Fruit fly (Drosophila melanogaster) whole organism, embryonic: Measurements from ENCODE around the gene Mlc2.
A peak's percentile ranks its signal among the peaks of the same experiment; 100 is the strongest.

Source experiments
- CG10321 ChIP-seq: fragments of 200-800 bp; sonication (Bioruptor generic); IDR thresholded peaks from 2 replicates; pipeline ENCODE4 v1.3.6; 2022; ENCODE audit warnings: missing biosample characterization, missing genetic modification characterization
- CG10565 ChIP-seq: fragments of 200-800 bp; sonication (Bioruptor generic); optimal IDR thresholded peaks from 3 replicates; lab custom pipeline; 2016; ENCODE audit warnings: missing biosample characterization, mild to moderate bottlenecking, missing genetic modification characterization
- CG11093 ChIP-seq: fragments of 200-800 bp; sonication (Bioruptor generic); IDR thresholded peaks from 3 replicates; pipeline ENCODE4 v1.3.6; 2022; ENCODE audit warnings: missing biosample characterization, missing genetic modification characterization
- CG13287 ChIP-seq: fragments of 200-800 bp; sonication (Bioruptor generic); IDR thresholded peaks from 2 replicates; pipeline ENCODE4 v1.3.6; 2022; ENCODE audit warnings: missing biosample characterization, missing genetic modification characterization; ENCODE audit not compliant: partially characterized antibody
- CG13296 ChIP-seq: fragments of 200-800 bp; sonication (Bioruptor generic); optimal IDR thresholded peaks from 3 replicates; lab custom pipeline; 2018; ENCODE audit warnings: missing biosample characterization, mild to moderate bottlenecking, missing genetic modification characterization
- CG13894 ChIP-seq: fragments of 200-800 bp; sonication (Bioruptor generic); optimal IDR thresholded peaks from 3 replicates; lab custom pipeline; 2018; ENCODE audit warnings: missing biosample characterization, mild to moderate bottlenecking, missing genetic modification characterization, moderate library complexity
- CG15479 ChIP-seq: fragments of 200-800 bp; sonication (Bioruptor generic); optimal IDR thresholded peaks from 3 replicates; lab custom pipeline; 2019; ENCODE audit warnings: missing biosample characterization, mild to moderate bottlenecking, missing genetic modification characterization, moderate library complexity
- CG2199 ChIP-seq: fragments of 200-800 bp; sonication (Bioruptor generic); IDR thresholded peaks from 3 replicates; pipeline ENCODE4 v1.3.6; 2022; ENCODE audit warnings: missing biosample characterization, missing genetic modification characterization
- CG2875 ChIP-seq: fragments of 200-800 bp; sonication (Bioruptor generic); optimal IDR thresholded peaks from 2 replicates; lab custom pipeline; 2017; ENCODE audit warnings: missing biosample characterization, mild to moderate bottlenecking, missing genetic modification characterization, missing genetic modification reagents
- CG2889 ChIP-seq: fragments of 200-800 bp; sonication (Bioruptor generic); IDR thresholded peaks from 3 replicates; pipeline ENCODE4 v1.3.6; 2022; ENCODE audit warnings: missing biosample characterization, missing genetic modification characterization
- CG31441 ChIP-seq: fragments of 200-800 bp; sonication (Bioruptor generic); IDR thresholded peaks from 2 replicates; pipeline ENCODE4 v1.3.6; 2022; ENCODE audit warnings: missing biosample characterization, missing genetic modification characterization
- CG33557 ChIP-seq: fragments of 200-800 bp; sonication (Bioruptor generic); optimal IDR thresholded peaks from 2 replicates; lab custom pipeline; 2019; ENCODE audit warnings: missing biosample characterization, mild to moderate bottlenecking, missing genetic modification characterization, moderate library complexity
- CG4854 ChIP-seq: fragments of 200-800 bp; sonication (Bioruptor generic); optimal IDR thresholded peaks from 2 replicates; lab custom pipeline; 2016; ENCODE audit warnings: missing biosample characterization, missing genetic modification characterization, inconsistent platforms
- CG5245 ChIP-seq: fragments of 200-800 bp; sonication (Bioruptor generic); optimal IDR thresholded peaks from 3 replicates; lab custom pipeline; 2016; ENCODE audit warnings: missing biosample characterization, missing genetic modification characterization
- CG5953 ChIP-seq: fragments of 200-800 bp; sonication (Bioruptor generic); IDR thresholded peaks from 2 replicates; pipeline ENCODE4 v1.3.6; 2022; ENCODE audit warnings: missing biosample characterization, missing genetic modification characterization
- CG7556 ChIP-seq: fragments of 200-800 bp; sonication (Bioruptor generic); optimal IDR thresholded peaks from 2 replicates; lab custom pipeline; 2017; ENCODE audit warnings: missing biosample characterization, mild to moderate bottlenecking, missing genetic modification characterization
- CG7963 ChIP-seq: fragments of 200-800 bp; sonication (Bioruptor generic); IDR thresholded peaks from 3 replicates; pipeline ENCODE4 v1.3.6; 2022; ENCODE audit warnings: missing biosample characterization, missing genetic modification characterization; ENCODE audit not compliant: partially characterized antibody
- CG8478 ChIP-seq: fragments of >200 bp; optimal IDR thresholded peaks from 2 replicates; lab custom pipeline; 2018
- CG8765 ChIP-seq: fragments of 200-800 bp; sonication (Bioruptor generic); IDR thresholded peaks from 2 replicates; pipeline ENCODE4 v1.3.6; 2022; ENCODE audit warnings: missing biosample characterization, missing genetic modification characterization
- Chrac-16 ChIP-seq: fragments of 200-800 bp; sonication (Bioruptor generic); optimal IDR thresholded peaks from 3 replicates; lab custom pipeline; 2016; ENCODE audit warnings: missing biosample characterization, missing genetic modification characterization
- CkIIα-i1 ChIP-seq: fragments of 200-800 bp; sonication (Bioruptor generic); IDR thresholded peaks from 2 replicates; pipeline ENCODE4 v1.3.6; 2022; ENCODE audit warnings: missing biosample characterization, missing genetic modification characterization
- Drgx ChIP-seq: fragments of 200-800 bp; sonication (Bioruptor generic); IDR thresholded peaks from 2 replicates; pipeline ENCODE4 v1.3.6; 2022; ENCODE audit warnings: missing biosample characterization, missing genetic modification characterization
- Hr3 ChIP-seq: fragments of 200-800 bp; sonication (Bioruptor generic); optimal IDR thresholded peaks from 3 replicates; lab custom pipeline; 2016; ENCODE audit warnings: missing biosample characterization, missing genetic modification characterization
- Hr78 ChIP-seq, 2 experiments: fragments of 200-800 bp in 1 of 2; fragments of >200 bp in 1 of 2; sonication (Bioruptor generic) in 1 of 2; optimal IDR thresholded peaks; 2 replicates each; lab custom pipeline; 2017 to 2019; ENCODE audit warnings: missing biosample characterization in 2 of 2, missing genetic modification characterization in 2 of 2, mild to moderate bottlenecking in 1 of 2, moderate library complexity in 1 of 2
- Med ChIP-seq: fragments of 200-800 bp; sonication (Bioruptor generic); peaks from one replicate; lab custom pipeline; 2016; ENCODE audit warnings: missing biosample characterization, missing genetic modification characterization, mild to moderate bottlenecking, inconsistent platforms, moderate library complexity
- Mrtf ChIP-seq: fragments of 200-800 bp; sonication (Bioruptor generic); IDR thresholded peaks from 3 replicates; pipeline ENCODE4 v1.3.6; 2022; ENCODE audit warnings: missing biosample characterization, missing genetic modification characterization
- Myb ChIP-seq: fragments of 200-800 bp; sonication (Bioruptor generic); optimal IDR thresholded peaks from 2 replicates; lab custom pipeline; 2016; ENCODE audit warnings: missing biosample characterization, missing genetic modification characterization
- Side ChIP-seq: fragments of 200-800 bp; sonication (Bioruptor generic); optimal IDR thresholded peaks from 2 replicates; lab custom pipeline; 2016; ENCODE audit warnings: missing biosample characterization, missing genetic modification characterization
- Xrp1 ChIP-seq: fragments of 200-800 bp; sonication (Bioruptor generic); IDR thresholded peaks from 2 replicates; pipeline ENCODE4 v1.3.6; 2022; ENCODE audit warnings: missing biosample characterization, missing genetic modification characterization
- abd-A ChIP-seq: fragments of 200-800 bp; sonication (Bioruptor generic); optimal IDR thresholded peaks from 3 replicates; lab custom pipeline; 2019; ENCODE audit warnings: missing biosample characterization, mild to moderate bottlenecking, missing genetic modification characterization, moderate library complexity
- crol ChIP-seq: fragments of 200-800 bp; sonication (Bioruptor generic); IDR thresholded peaks from 2 replicates; pipeline ENCODE4 v1.3.6; 2022; ENCODE audit warnings: missing biosample characterization, missing genetic modification characterization
- dan ChIP-seq: fragments of 200-800 bp; sonication (Bioruptor generic); IDR thresholded peaks from 2 replicates; pipeline ENCODE4 v1.3.6; 2022; ENCODE audit warnings: missing biosample characterization, missing genetic modification characterization
- dmrt99B ChIP-seq: fragments of 200-800 bp; sonication (Bioruptor generic); optimal IDR thresholded peaks from 2 replicates; lab custom pipeline; 2018; ENCODE audit warnings: missing biosample characterization, mild to moderate bottlenecking, missing genetic modification characterization, moderate library complexity
- dysf ChIP-seq: fragments of 200-800 bp; sonication (Bioruptor generic); IDR thresholded peaks from 3 replicates; pipeline ENCODE4 v1.3.6; 2022; ENCODE audit warnings: missing biosample characterization, missing genetic modification characterization
- emc ChIP-seq: fragments of 200-800 bp; sonication (Bioruptor generic); optimal IDR thresholded peaks from 2 replicates; lab custom pipeline; 2016; ENCODE audit warnings: missing biosample characterization, missing genetic modification characterization
- ewg ChIP-seq: fragments of 200-800 bp; sonication (Bioruptor generic); optimal IDR thresholded peaks from 3 replicates; lab custom pipeline; 2017; ENCODE audit warnings: mild to moderate bottlenecking, missing biosample characterization, missing genetic modification reagents, missing genetic modification characterization
- hbn ChIP-seq: fragments of 200-800 bp; sonication (Bioruptor generic); IDR thresholded peaks from 2 replicates; pipeline ENCODE4 v1.3.6; 2022; ENCODE audit warnings: missing biosample characterization, missing genetic modification characterization; ENCODE audit not compliant: partially characterized antibody
- ind ChIP-seq: fragments of 200-800 bp; sonication (Bioruptor generic); optimal IDR thresholded peaks from 3 replicates; lab custom pipeline; 2016; ENCODE audit warnings: missing biosample characterization, missing genetic modification characterization
- pan ChIP-seq, 4 experiments: fragments of >200 bp in 3 of 4; fragments of 200-800 bp in 1 of 4; sonication (Bioruptor generic) in 1 of 4; optimal IDR thresholded peaks in 3 of 4; IDR thresholded peaks in 1 of 4; 2 replicates each; pipeline versions ENCODE4 v1.3.6 to Lab custom; 2017 to 2022; ENCODE audit warnings: missing biosample characterization in 2 of 4, missing genetic modification characterization in 2 of 4, mixed read lengths in 1 of 4
- peb ChIP-seq: fragments of 200-800 bp; sonication (Bioruptor generic); IDR thresholded peaks from 2 replicates; pipeline ENCODE4 v1.3.6; 2022; ENCODE audit warnings: missing biosample characterization, missing genetic modification characterization
- pfk ChIP-seq: fragments of 200-800 bp; sonication (Bioruptor generic); optimal IDR thresholded peaks from 2 replicates; lab custom pipeline; 2018; ENCODE audit warnings: missing biosample characterization, mild to moderate bottlenecking, missing genetic modification characterization, moderate library complexity
- tgo ChIP-seq: fragments of 200-800 bp; sonication (Bioruptor generic); IDR thresholded peaks from 3 replicates; pipeline ENCODE4 v1.3.6; 2022; ENCODE audit warnings: missing biosample characterization, missing genetic modification characterization
- tio ChIP-seq: fragments of 200-800 bp; sonication (Bioruptor generic); optimal IDR thresholded peaks from 2 replicates; lab custom pipeline; 2017; ENCODE audit warnings: missing biosample characterization, missing genetic modification characterization, inconsistent platforms
- z ChIP-seq: fragments of 200-800 bp; sonication (Bioruptor generic); IDR thresholded peaks from 3 replicates; pipeline ENCODE4 v1.3.6; 2022; ENCODE audit warnings: missing biosample characterization, missing genetic modification characterization
- zen2 ChIP-seq: fragments of 200-800 bp; sonication (Bioruptor generic); IDR thresholded peaks from 3 replicates; pipeline ENCODE4 v1.3.6; 2022; ENCODE audit warnings: missing biosample characterization, missing genetic modification characterization; ENCODE audit not compliant: partially characterized antibody

Gene Mlc2

DNA sequence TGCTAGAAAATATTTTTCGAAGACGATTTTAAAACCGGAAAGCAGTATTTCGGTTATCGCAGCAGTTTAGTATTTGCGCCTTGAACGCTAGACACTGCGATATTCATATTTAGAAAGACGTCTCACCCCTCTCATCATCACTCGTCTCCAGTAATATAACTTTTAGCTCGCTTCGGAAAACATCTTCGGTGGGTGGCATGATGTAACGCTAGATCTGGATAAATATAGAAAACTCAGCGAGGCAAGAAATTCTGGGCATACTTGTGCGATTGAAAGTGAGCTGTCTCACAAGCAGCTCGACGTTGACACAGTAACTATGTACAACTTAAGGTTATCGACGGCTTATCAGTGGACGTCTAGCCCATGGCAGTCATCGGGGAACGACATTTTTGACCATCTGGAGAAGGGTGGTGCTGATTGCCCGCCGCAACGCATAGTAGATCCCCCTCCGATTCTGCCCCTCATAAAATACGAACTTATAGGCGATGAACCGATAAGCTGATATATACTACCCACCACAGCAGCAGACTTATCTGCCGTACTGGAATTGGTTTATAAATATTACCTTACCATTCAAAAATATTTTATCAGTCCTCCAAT is 29.8 kb upstream of the Mlc2 start (continued):
- no peak for TF ChIP-seq abd-A (tag; lab: Kevin White, UChicago)
- TF ChIP-seq dmrt99B (tag; lab: Kevin White, UChicago) = no peak
- no peak for TF ChIP-seq pan (optimal IDR thresholded peaks at IDR 0.05; lab: Kevin White, UChicago)
- TF ChIP-seq pan (GFP tag; optimal IDR thresholded peaks at IDR 0.05 in 1 of 2, IDR thresholded peaks at IDR 0.05 in 1 of 2) = peak in 1 of 2 experiments; percentile 19
- peak; percentile 79 for TF ChIP-seq Med (GFP tag; lab: Kevin White, UChicago)
- TF ChIP-seq CG4854 (GFP tag; lab: Kevin White, UChicago) = no peak
- peak; percentile 45; the same call in 1 of the 2 replicates for TF ChIP-seq crol (GFP tag; lab: Robert Waterston, UW)

DNA sequence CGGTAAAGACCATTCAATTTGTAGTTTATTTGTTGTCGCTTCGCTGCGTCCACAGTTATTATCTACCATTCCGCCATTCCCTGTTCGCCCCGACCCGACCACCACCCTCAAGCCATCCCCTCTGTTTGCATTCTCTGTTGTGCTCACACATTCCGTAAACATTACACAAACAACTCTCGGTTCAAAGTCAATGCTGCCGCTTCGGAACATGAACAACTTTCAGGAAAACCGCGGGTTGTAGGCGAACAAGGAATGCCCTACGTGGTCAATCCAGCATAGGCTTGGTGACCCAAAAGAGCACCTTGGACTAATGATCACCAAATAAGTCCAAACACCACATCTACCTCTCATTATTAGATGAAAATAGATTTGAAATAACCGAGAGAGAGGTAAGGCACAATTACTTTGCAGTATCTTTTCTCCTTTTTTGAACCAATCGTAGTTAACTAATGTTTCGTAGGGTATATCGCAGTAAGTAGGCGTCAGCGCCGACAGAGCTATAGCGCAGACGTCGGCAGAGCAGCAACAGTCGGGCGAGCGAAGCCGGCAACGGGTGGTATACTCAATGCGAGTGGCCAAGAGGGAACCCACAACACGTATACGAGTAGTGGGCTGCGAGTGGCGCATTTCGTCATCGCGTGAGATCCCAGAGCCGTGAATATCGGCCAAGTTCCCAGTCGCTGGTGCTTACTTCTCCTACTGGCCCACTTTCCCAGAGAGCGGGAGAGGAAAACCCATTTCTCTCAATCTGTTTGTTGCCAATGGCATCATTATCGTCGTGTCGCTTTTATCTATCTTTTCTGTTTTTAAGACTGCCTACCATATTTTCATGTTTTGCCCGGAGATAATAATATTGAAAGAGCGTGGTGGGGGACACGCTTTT is 29.0 kb upstream of the Mlc2 start:
- TF ChIP-seq CG33557 (peak; percentile 68), Drgx (GFP tag; lab: Robert Waterston, UW) (peak; percentile 73), CG5245 (GFP tag; lab: Kevin White, UChicago) (peak; percentile 96), dysf (GFP tag; lab: Robert Waterston, UW) (peak; percentile 97), CG7556 (GFP tag; lab: Kevin White, UChicago) (peak; percentile 95), CG13296 (peak; percentile 94), CkIIα-i1 (GFP tag; lab: Robert Waterston, UW) (peak; percentile 88), zen2 (no peak), CG31441 (peak; percentile 94), tio (peak; percentile 92), CG8765 (GFP tag; lab: Robert Waterston, UW) (peak; percentile 66; the same call in 1 of the 2 replicates), emc (GFP tag; lab: Kevin White, UChicago) (peak; percentile 97), ewg (GFP tag; lab: Kevin White, UChicago) (peak; percentile 82), CG2875 (GFP tag; lab: Kevin White, UChicago) (peak; percentile 86), CG8478 (lab: Kevin White, UChicago) (no peak), tgo (GFP tag; lab: Robert Waterston, UW) (peak; percentile 92), CG11093 (GFP tag; lab: Robert Waterston, UW) (peak; percentile 90), Hr3 (peak; percentile 92), Chrac-16 (GFP tag; lab: Kevin White, UChicago) (peak; percentile 89), CG5953 (GFP tag; lab: Robert Waterston, UW) (peak; percentile 95), z (peak; percentile 66; the same call in 1 of the 3 replicates), Side (GFP tag; lab: Kevin White, UChicago) (peak; percentile 99), CG2199 (GFP tag; lab: Robert Waterston, UW) (peak; percentile 98; the same call in 2 of the 3 replicates), CG7963 (GFP tag; lab: Robert Waterston, UW) (no peak), dan (GFP tag; lab: Robert Waterston, UW) (peak; percentile 50), CG10565 (peak; percentile 93), Myb (peak; percentile 89), CG13894 (tag; lab: Kevin White, UChicago) (peak; percentile 85), CG10321 (peak; percentile 53; the same call in 1 of the 2 replicates), peb (peak; percentile 83; the same call in 1 of the 2 replicates), CG2889 (GFP tag; lab: Robert Waterston, UW) (peak; percentile 73; the same call in 1 of the 3 replicates), CG13287 (GFP tag; lab: Robert Waterston, UW) (peak; percentile 21; the same call in 1 of the 2 replicates), pfk (GFP tag; lab: Kevin White, UChicago) (no peak), hbn (GFP tag; lab: Robert Waterston, UW) (peak; percentile 55; the same call in 1 of the 2 replicates), ind (GFP tag; lab: Kevin White, UChicago) (peak; percentile 99), Xrp1 (GFP tag; lab: Robert Waterston, UW) (peak; percentile 93), Mrtf (GFP tag; lab: Robert Waterston, UW) (peak; percentile 90), CG15479 (GFP tag; lab: Kevin White, UChicago) (no peak), Hr78 (GFP tag; optimal IDR thresholded peaks at IDR 0.05; lab: Kevin White, UChicago) (peak in 1 of 2 experiments; percentile 96)
